Worm (Caenorhabditis elegans) whole organism, midembryonic: Measurements from ENCODE around the gene nspa-10.

Experiments
- flt-1 ChIP-seq: fragments of 200-800 bp; sonication (Bioruptor generic); IDR thresholded peaks from 2 replicates; pipeline ENCODE4 v1.3.6; 2022; ENCODE audit warnings: missing genetic modification characterization, missing compliant biosample characterization
- med-1 ChIP-seq: sonication (generic microtip); optimal IDR thresholded peaks from 2 replicates; lab custom pipeline; 2017; ENCODE audit warnings: missing genetic modification characterization, mild to moderate bottlenecking, missing compliant biosample characterization, antibody characterized with exemption, missing genetic modification reagents; ENCODE audit not compliant: insufficient read depth
- ref-1 ChIP-seq: fragments of 200-800 bp; sonication (Bioruptor generic); conservative IDR thresholded peaks from 2 replicates; pipeline ENCODE4 v1.3.6; 2022; ENCODE audit warnings: missing genetic modification reagents, missing genetic modification characterization, missing compliant biosample characterization
- tab-1 ChIP-seq: fragments of 200-800 bp; sonication (Bioruptor generic); IDR thresholded peaks from 2 replicates; pipeline ENCODE4 v1.3.6; 2022; ENCODE audit warnings: missing genetic modification characterization, missing compliant biosample characterization
- ztf-23 ChIP-seq: fragments of 200-800 bp; sonication (Bioruptor generic); IDR thresholded peaks from 2 replicates; pipeline ENCODE4 v1.3.6; 2022; ENCODE audit warnings: missing genetic modification reagents, missing genetic modification characterization, missing compliant biosample characterization

ce11 chrV:14762563-14762962, 12.3 kb upstream of the nspa-10 start:
- no peak for TF ChIP-seq flt-1 (GFP tag; lab: Robert Waterston, UW)
- TF ChIP-seq ztf-23 = no peak
- no peak for TF ChIP-seq med-1
- TF ChIP-seq ref-1 (GFP tag; lab: Robert Waterston, UW) = no peak
- TF ChIP-seq tab-1 (GFP tag; lab: Robert Waterston, UW) = no peak
